Fruit fly (Drosophila melanogaster): Measurements from ENCODE around the gene CG1571.

Gene CG1571

DNA sequence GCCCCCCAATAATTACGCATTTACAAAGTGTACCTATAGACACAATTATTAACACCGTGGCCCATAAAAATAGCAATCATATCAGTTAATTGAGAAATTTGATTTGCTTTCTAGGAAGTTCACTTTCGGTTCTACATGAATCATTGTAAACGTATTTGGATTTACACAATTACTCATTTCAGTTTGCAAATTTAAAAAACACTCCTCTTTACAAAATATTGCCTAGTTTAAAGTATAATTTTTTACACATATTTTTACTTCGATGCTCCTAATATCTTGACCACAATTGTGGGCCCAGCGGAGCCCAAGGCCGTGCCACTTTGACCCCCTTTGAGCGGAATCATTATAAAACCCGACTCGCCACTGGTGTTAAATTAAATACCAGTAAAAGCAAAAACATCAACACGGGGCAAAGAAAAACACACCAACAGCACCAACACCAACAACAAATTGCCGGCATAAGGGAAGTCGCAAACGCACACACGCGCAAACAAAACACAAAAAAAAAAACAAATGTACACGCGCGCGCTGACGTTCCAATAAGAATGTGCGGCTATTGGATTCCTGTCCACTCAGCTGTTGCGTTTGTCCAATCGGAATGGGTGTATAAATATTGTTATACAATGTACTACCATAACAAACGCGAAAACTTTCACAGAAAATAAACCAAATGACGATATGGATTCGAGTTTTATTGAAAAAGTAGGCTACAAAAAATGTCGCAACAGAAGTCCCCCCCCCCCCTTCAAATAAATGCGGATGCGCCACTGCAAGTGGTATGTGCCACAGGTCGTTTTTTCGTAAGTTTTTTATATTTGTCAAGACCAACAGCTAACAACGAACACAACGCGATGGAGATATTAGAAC, 39.0 kb downstream of the CG1571 start (continued):
- TF ChIP-seq hkb (optimal IDR thresholded peaks at IDR 0.05), result no peak
- TF ChIP-seq hkb (GFP tag; IDR thresholded peaks at IDR 0.05), result peak; percentile 62; the same call in 1 of the 2 replicates
- peak; percentile 51; the same call in 1 of the 2 replicates for TF ChIP-seq seq (GFP tag; IDR thresholded peaks at IDR 0.05)
- TF ChIP-seq amos (GFP tag; IDR thresholded peaks at IDR 0.05; ENCODE audit: partially characterized antibody), result no peak
- TF ChIP-seq CG13296 (GFP tag; optimal IDR thresholded peaks at IDR 0.05), result peak; percentile 78
- TF ChIP-seq CG15601 (tag; optimal IDR thresholded peaks at IDR 0.05), result no peak
- peak; percentile 19 for TF ChIP-seq Fer2 (tag; optimal IDR thresholded peaks at IDR 0.05)
- TF ChIP-seq odd (GFP tag; optimal IDR thresholded peaks at IDR 0.05), result peak; percentile 66
- no peak for TF ChIP-seq onecut (GFP tag; IDR thresholded peaks at IDR 0.05)
- no peak for TF ChIP-seq Dll (GFP tag; IDR thresholded peaks at IDR 0.05; ENCODE audit: partially characterized antibody)
- TF ChIP-seq CG13624 (GFP tag; optimal IDR thresholded peaks at IDR 0.05), result peak; percentile 65
- no peak for TF ChIP-seq nerfin-2 (GFP tag; IDR thresholded peaks at IDR 0.05; ENCODE audit: partially characterized antibody)
- peak; percentile 76 for TF ChIP-seq row (GFP tag; IDR thresholded peaks at IDR 0.05)
- TF ChIP-seq ssp (GFP tag; IDR thresholded peaks at IDR 0.05), result no peak
- TF ChIP-seq HmgD (GFP tag; optimal IDR thresholded peaks at IDR 0.05), result no peak
- no peak for TF ChIP-seq en (GFP tag; optimal IDR thresholded peaks at IDR 0.05)
- no peak for TF ChIP-seq CG10565 (GFP tag; optimal IDR thresholded peaks at IDR 0.05)
- TF ChIP-seq lmd (GFP tag; IDR thresholded peaks at IDR 0.05), result peak; percentile 67
- peak; percentile 48 for TF ChIP-seq Bteb2 (GFP tag; optimal IDR thresholded peaks at IDR 0.05)
- no peak for TF ChIP-seq CG12236 (GFP tag; optimal IDR thresholded peaks at IDR 0.05)
- TF ChIP-seq ham (GFP tag; IDR thresholded peaks at IDR 0.05), result no peak
- peak; percentile 79 for TF ChIP-seq grau (tag; optimal IDR thresholded peaks at IDR 0.05)
- TF ChIP-seq dimm (GFP tag; IDR thresholded peaks at IDR 0.05), result no peak
- no peak for TF ChIP-seq CG8281 (tag; optimal IDR thresholded peaks at IDR 0.05)
- no peak for TF ChIP-seq CG7963 (GFP tag; IDR thresholded peaks at IDR 0.05; ENCODE audit: partially characterized antibody)
- TF ChIP-seq sd (tag; optimal IDR thresholded peaks at IDR 0.05), result peak; percentile 41
- TF ChIP-seq H2.0 (GFP tag; IDR thresholded peaks at IDR 0.05), result peak; percentile 11; the same call in 1 of the 2 replicates
- TF ChIP-seq CG30020 (tag; optimal IDR thresholded peaks at IDR 0.05), result no peak
- peak; percentile 6 for TF ChIP-seq oc (tag; optimal IDR thresholded peaks at IDR 0.05)
- no peak for TF ChIP-seq CG4617 (GFP tag; optimal IDR thresholded peaks at IDR 0.05; ENCODE audit: borderline replicate concordance)
- TF ChIP-seq CG8924 (tag; optimal IDR thresholded peaks at IDR 0.05), result peak; percentile 64
- TF ChIP-seq dmrt99B (tag; optimal IDR thresholded peaks at IDR 0.05), result peak; percentile 74
- no peak for TF ChIP-seq Hr3 (GFP tag; optimal IDR thresholded peaks at IDR 0.05)
- TF ChIP-seq knrl (GFP tag; IDR thresholded peaks at IDR 0.05; ENCODE audit: partially characterized antibody), result no peak
- TF ChIP-seq chm (GFP tag; IDR thresholded peaks at IDR 0.05), result peak; percentile 24; the same call in 1 of the 2 replicates
- TF ChIP-seq CG1529 (GFP tag; optimal IDR thresholded peaks at IDR 0.05), result no peak
- no peak for TF ChIP-seq mam (GFP tag; optimal IDR thresholded peaks at IDR 0.05)
- TF ChIP-seq Oli (tag; optimal IDR thresholded peaks at IDR 0.05), result peak; percentile 71
- TF ChIP-seq NC2β (GFP tag; optimal IDR thresholded peaks at IDR 0.05), result peak; percentile 29
- peak; percentile 29 for TF ChIP-seq cg (GFP tag; optimal IDR thresholded peaks at IDR 0.05)
- no peak for TF ChIP-seq CG1024 (GFP tag; IDR thresholded peaks at IDR 0.05)
- peak; percentile 57 for TF ChIP-seq al (GFP tag; IDR thresholded peaks at IDR 0.05)
- no peak for TF ChIP-seq bowl (GFP tag; IDR thresholded peaks at IDR 0.05)
- TF ChIP-seq CG17912 (GFP tag; optimal IDR thresholded peaks at IDR 0.05), result no peak
- peak; percentile 43 for TF ChIP-seq CG10366 (GFP tag; IDR thresholded peaks at IDR 0.05)
- peak; percentile 39 for TF ChIP-seq Ssrp (tag; optimal IDR thresholded peaks at IDR 0.05)
- peak; percentile 75 for TF ChIP-seq CG17361 (GFP tag; IDR thresholded peaks at IDR 0.05)
- TF ChIP-seq CG18619 (GFP tag; optimal IDR thresholded peaks at IDR 0.05), result peak; percentile 52
- TF ChIP-seq Chrac-16 (GFP tag; optimal IDR thresholded peaks at IDR 0.05), result peak; percentile 47
